Worm (Caenorhabditis elegans): ENCODE measurements around the gene ugt-7.

The ugt-7 gene

DNA sequence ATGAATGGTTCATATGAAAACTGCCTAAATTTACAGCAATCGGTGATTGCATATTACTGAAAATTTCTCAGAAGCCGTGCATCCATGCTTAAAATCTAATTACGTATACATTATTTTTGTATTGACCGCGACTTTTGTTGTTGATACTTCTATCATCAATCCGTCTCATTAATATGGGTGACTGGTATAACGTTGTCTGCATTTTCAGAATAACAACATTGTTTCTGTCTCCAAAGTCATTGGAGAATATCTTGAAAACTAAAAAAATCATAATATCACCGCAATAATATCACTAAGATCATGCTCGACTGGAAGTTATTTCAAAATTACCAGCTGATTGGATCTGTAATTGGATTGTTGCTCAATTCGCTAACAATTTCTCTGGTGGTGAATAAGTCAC, 48.9 kb downstream of the ugt-7 start, which contains the start of gene str-207:
str-207 (plus strand) TSS at position 301 of the 400 bp plus-strand sequence.
- TF ChIP-seq him-1 (tag; optimal IDR thresholded peaks at IDR 0.05) (no peak), dao-5 (tag; optimal IDR thresholded peaks at IDR 0.05) (no peak), W03F9.2 (tag; optimal IDR thresholded peaks at IDR 0.05) (no peak)

DNA sequence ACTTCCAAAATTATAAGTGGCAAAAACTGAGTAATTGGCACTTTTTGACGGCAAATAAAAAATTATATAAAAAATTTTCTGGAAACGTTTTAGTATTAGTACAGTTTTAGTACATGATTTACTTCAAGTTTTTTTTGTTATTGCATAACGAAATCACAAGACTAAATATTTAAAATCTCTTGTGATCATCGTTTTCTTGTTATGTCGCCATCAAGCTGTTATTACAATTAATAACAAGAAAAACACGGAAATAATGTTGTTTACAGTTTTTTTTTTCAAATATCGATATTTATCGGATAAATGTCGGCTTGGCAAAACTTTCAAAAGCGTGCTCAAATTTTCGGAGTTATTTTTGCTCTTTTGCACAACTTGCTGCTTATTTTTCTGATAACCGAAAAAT, 51.7 kb downstream of the ugt-7 start, which contains the start of gene str-209:
str-209 (plus strand) TSS at position 301 of the 400 bp plus-strand sequence.
- TF ChIP-seq him-1 (tag; optimal IDR thresholded peaks at IDR 0.05) (no peak), dao-5 (tag; optimal IDR thresholded peaks at IDR 0.05) (no peak), W03F9.2 (tag; optimal IDR thresholded peaks at IDR 0.05) (no peak)

All from whole organism, L4/young adult.